Worm (Caenorhabditis elegans): ENCODE results near the gene rsp-5.

The rsp-5 gene

DNA sequence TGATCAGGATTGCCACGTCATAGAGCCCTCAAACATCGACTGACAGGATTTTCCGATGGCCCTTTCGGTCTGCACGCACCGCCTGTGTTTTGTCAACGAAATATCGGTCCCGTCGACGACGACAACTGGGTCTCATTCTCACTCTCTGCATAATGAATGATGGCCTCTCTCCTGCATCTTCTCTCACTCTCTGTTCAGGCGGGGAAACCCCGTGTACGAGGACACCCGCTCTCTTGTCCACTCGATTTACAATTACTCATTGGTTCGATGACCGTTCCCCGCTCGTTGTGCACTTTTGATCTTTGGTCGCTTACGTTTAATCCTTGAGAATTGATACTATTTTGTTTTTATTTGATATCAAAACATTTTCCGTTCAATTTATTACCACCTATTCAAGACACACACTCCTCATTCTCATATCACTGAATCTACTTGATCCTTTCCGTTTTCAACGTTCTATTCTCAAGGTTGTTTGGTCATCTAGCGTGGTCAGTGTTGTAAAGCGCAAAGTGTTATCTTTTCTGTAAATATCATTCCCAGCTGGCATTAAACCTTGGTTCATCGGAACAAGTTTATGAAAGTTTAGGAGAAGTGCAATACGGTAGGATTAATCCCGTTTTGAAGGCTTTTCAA is 32.8 kb downstream of the rsp-5 start:
- TF ChIP-seq snpc-4 (tag; optimal IDR thresholded peaks at IDR 0.05) (no peak), egl-27 (tag; optimal IDR thresholded peaks at IDR 0.05) (no peak), sma-9 (GFP tag; optimal IDR thresholded peaks at IDR 0.05) (peak; percentile 31), sma-9 (tag; optimal IDR thresholded peaks at IDR 0.05) (no peak), lin-13 (GFP tag; optimal IDR thresholded peaks at IDR 0.05) (no peak), F13H6.1 (tag; optimal IDR thresholded peaks at IDR 0.05) (peak; percentile 12)

DNA sequence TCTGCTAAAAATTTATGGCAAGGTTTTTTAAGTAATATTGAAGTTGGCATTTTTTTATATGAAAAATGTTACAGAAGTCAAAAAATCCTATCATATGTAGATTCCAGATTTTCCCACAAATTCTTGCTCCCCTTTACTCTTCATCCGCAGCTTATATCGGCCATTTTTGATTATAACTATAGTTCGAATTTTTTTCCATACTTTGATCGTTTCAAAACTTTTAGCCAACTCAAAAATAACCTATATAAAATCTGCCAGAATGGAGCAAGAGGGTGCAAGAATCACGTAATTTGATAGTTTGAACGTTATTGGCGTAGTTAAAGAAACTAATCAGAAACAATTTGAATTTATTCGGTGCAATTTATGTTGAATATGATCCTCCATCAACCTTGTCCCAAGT is 34.0 kb downstream of the rsp-5 start:
- no peak for TF ChIP-seq sma-3 (GFP tag; optimal IDR thresholded peaks at IDR 0.05)

DNA sequence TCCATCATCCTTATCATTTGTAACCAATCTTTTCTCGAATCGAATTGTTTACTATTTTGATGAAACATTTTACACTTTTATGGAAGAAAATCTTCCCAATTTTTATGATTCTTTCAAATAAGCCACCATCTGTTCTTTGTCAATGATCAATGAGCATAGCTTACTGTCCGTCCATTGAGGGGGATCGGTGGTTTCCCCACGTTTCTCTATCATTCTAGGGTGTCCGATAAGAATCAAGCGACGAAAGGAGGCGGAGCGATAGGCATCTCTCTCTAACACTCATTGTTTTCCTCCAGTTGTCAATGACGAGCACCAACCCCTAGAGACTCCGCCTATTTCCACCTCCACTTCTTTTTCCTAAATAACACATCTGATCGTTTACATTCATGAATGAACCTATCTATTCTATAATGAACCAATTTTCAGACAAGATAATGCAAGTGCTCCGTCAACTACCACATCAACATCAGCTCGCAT is 34.6 kb downstream of the rsp-5 start, which contains the start of gene C56E6.2:
C56E6.2 (plus strand) TSS at position 427 of the 477 bp plus-strand sequence.
- TF ChIP-seq fos-1 (tag; optimal IDR thresholded peaks at IDR 0.05) (peak; percentile 16), crh-2 (tag; optimal IDR thresholded peaks at IDR 0.05) (no peak)

DNA sequence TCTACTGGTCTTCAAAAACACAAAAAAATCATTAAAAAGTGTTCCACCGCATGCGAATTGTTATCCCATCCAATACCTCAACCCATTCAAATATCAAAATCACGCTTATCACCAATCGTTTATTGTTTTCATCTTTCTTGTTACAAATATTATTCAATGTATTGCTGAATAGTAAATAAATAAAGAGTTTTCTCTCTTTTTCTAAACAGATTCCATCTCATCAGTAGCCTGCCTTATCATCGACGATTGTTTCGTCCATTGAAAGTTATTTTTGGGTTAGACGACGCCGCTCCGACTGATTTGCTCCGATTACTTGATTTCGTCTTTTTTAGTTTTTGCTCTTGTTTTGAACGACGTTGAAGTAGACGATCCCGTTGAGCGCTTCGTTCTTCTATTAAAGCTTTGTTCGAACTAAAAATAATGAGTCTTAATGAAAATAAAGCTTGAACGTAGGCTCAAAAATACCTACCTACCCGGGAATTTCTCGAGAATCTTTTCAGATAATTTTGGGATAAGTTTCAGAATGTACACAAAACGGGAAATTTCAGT is 36.2 kb downstream of the rsp-5 start:
- TF ChIP-seq nhr-25 (tag; optimal IDR thresholded peaks at IDR 0.05) (no peak), aly-2 (tag; optimal IDR thresholded peaks at IDR 0.05) (no peak), nhr-237 (tag; optimal IDR thresholded peaks at IDR 0.05) (no peak), lin-13 (GFP tag; optimal IDR thresholded peaks at IDR 0.05) (no peak), sma-3 (GFP tag; optimal IDR thresholded peaks at IDR 0.05) (no peak), elt-1 (tag; optimal IDR thresholded peaks at IDR 0.05) (no peak), skn-1 (tag; optimal IDR thresholded peaks at IDR 0.05) (no peak), nhr-21 (tag; optimal IDR thresholded peaks at IDR 0.05) (no peak), nhr-11 (tag; optimal IDR thresholded peaks at IDR 0.05) (no peak), nhr-23 (tag; optimal IDR thresholded peaks at IDR 0.05) (no peak), ceh-82 (tag; optimal IDR thresholded peaks at IDR 0.05) (no peak), dmd-4 (tag; optimal IDR thresholded peaks at IDR 0.05) (no peak), nhr-12 (tag; optimal IDR thresholded peaks at IDR 0.05) (no peak), Y55F3AM.14 (GFP tag; optimal IDR thresholded peaks at IDR 0.05) (no peak), blmp-1 (tag; optimal IDR thresholded peaks at IDR 0.05; ENCODE audit: insufficient read depth) (no peak), ceh-16 (tag; optimal IDR thresholded peaks at IDR 0.05) (no peak)

DNA sequence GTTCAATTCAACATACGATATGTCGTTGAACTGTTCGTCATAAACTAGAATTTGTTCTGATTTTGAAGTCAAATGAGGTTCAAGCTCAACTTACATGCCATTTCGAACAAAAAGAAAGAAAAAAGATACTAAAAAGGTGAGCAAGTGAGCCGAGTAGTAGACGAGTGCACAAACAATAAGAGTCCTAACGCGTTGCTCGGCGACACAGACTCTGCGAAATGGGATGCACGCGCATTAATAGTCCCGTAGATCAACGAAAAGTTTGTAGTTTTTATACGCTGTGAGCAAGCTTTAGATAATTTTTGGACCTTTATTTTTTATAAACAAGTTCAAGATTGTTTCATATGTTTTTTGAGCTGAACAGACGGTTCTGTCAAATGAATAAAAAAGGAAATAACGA is 38.7 kb downstream of the rsp-5 start, which contains the start of gene C56E6.4:
C56E6.4 (minus strand) TSS at position 101 of the 400 bp plus-strand sequence.
- TF ChIP-seq nhr-25 (tag; optimal IDR thresholded peaks at IDR 0.05), result no peak
- no peak for TF ChIP-seq lin-11 (tag; optimal IDR thresholded peaks at IDR 0.05)
- no peak for TF ChIP-seq ZK546.5 (tag; optimal IDR thresholded peaks at IDR 0.05)
- TF ChIP-seq nhr-21 (tag; optimal IDR thresholded peaks at IDR 0.05), result no peak
- TF ChIP-seq crh-2 (tag; optimal IDR thresholded peaks at IDR 0.05), result no peak

DNA sequence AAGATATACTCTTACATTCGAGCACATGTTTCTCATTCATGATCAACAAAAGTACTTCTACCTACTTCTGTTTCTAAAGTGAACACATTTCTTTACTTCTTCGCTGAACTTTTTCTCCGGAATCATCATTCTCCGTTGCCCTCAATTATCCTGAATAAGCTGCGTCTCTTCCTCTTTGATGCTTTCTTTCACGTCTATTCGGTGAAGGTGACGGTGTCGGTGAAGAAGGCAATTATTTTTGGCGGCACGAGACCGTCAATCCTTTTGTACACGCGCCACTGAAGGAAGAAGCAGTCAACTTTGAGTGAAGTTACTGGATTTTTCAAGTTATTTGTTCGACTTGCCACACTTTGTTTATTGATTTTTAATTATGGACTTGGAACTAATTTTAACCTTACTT is 41.6 kb downstream of the rsp-5 start, which contains the start of gene abch-1:
abch-1 (minus strand) TSS at position 101 of the 400 bp plus-strand sequence.
- no peak for TF ChIP-seq ztf-11 (tag; optimal IDR thresholded peaks at IDR 0.05)
- no peak for TF ChIP-seq ama-1 (optimal IDR thresholded peaks at IDR 0.05)
- no peak for TF ChIP-seq ztf-4 (tag; optimal IDR thresholded peaks at IDR 0.05)
- TF ChIP-seq zag-1 (tag; optimal IDR thresholded peaks at IDR 0.05), result no peak
- TF ChIP-seq skn-1 (tag; optimal IDR thresholded peaks at IDR 0.05), result no peak
- no peak for TF ChIP-seq nhr-10 (tag; optimal IDR thresholded peaks at IDR 0.05)
- TF ChIP-seq lin-11 (tag; optimal IDR thresholded peaks at IDR 0.05), result no peak
- no peak for TF ChIP-seq gmeb-1 (tag; optimal IDR thresholded peaks at IDR 0.05)
- TF ChIP-seq nhr-21 (tag; optimal IDR thresholded peaks at IDR 0.05), result no peak
- TF ChIP-seq lin-39 (tag; optimal IDR thresholded peaks at IDR 0.05), result no peak
- TF ChIP-seq mdl-1 (tag; optimal IDR thresholded peaks at IDR 0.05), result no peak
